Worm (Caenorhabditis elegans): ENCODE results near the gene nhr-100.

The nhr-100 gene

DNA sequence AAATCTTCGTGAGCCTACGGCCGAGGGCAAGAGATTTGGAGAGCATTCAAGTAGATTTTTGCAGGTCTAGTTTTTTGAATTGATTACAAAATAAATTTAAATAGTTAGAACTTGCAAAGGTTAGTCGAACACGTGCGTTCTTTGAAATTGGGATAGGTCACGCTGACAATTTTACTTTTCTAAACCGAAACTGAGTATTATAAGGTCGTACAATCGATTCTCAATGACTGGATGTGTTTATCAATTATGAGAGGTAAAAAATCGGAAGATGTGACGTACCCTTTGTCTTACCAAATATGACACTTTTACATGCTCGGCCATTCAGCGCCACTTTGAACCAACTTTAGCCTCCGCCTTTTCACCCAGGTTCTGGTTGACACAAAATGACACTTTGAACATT lies 18.3 kb downstream of the nhr-100 start, which contains the start of gene C28D4.5:
Gene C28D4.5 (minus strand): TSS at position 101 of the 400 bp plus-strand sequence.
- TF ChIP-seq ZK546.5 (tag; optimal IDR thresholded peaks at IDR 0.05) (no peak), aly-2 (tag; optimal IDR thresholded peaks at IDR 0.05) (no peak), peb-1 (tag; optimal IDR thresholded peaks at IDR 0.05) (no peak), unc-39 (tag; optimal IDR thresholded peaks at IDR 0.05) (no peak), gmeb-1 (tag; optimal IDR thresholded peaks at IDR 0.05) (no peak), R02D3.7 (tag; optimal IDR thresholded peaks at IDR 0.05) (no peak), ceh-82 (tag; optimal IDR thresholded peaks at IDR 0.05) (no peak), snpc-4 (tag; optimal IDR thresholded peaks at IDR 0.05) (no peak)

DNA sequence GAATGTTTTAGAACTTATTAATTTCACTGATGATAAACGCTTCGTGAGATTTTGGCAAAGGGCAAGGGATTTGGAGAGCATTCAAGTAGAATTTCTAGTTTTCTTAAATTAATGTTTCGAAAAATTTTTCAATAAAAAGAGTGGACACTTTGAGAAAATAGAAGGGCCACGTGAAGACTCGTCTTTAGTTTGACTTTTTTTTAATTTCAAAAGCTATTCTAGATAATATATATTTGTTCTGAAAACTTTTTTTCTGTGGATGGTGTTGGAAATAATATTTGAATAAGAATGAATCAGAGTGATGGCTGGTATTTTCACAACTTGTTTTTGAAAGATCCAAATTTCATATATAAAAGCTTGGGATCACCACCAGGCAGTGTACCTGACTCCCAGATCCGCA lies 19.9 kb downstream of the nhr-100 start, which contains the start of gene C28D4.8:
Gene C28D4.8 (minus strand): TSS at position 101 of the 400 bp plus-strand sequence.
- TF ChIP-seq nhr-10 (tag; optimal IDR thresholded peaks at IDR 0.05), result no peak
- no peak for TF ChIP-seq nhr-23 (tag; optimal IDR thresholded peaks at IDR 0.05)
- no peak for TF ChIP-seq sma-3 (GFP tag; optimal IDR thresholded peaks at IDR 0.05)
- TF ChIP-seq blmp-1 (tag; optimal IDR thresholded peaks at IDR 0.05; ENCODE audit: insufficient read depth), result no peak
- TF ChIP-seq nhr-6 (tag; optimal IDR thresholded peaks at IDR 0.05), result no peak
- TF ChIP-seq ztf-1 (GFP tag; conservative IDR thresholded peaks at IDR 0.05), result no peak
- TF ChIP-seq snpc-4 (tag; optimal IDR thresholded peaks at IDR 0.05), result no peak
- TF ChIP-seq nhr-12 (tag; optimal IDR thresholded peaks at IDR 0.05), result no peak
- no peak for TF ChIP-seq nhr-129 (tag; optimal IDR thresholded peaks at IDR 0.05)
- TF ChIP-seq egl-27 (tag; optimal IDR thresholded peaks at IDR 0.05), result no peak
- no peak for TF ChIP-seq mdl-1 (tag; optimal IDR thresholded peaks at IDR 0.05)
- TF ChIP-seq lin-11 (tag; optimal IDR thresholded peaks at IDR 0.05), result no peak
- TF ChIP-seq ceh-16 (tag; optimal IDR thresholded peaks at IDR 0.05), result no peak
- no peak for TF ChIP-seq ceh-82 (tag; optimal IDR thresholded peaks at IDR 0.05)

DNA sequence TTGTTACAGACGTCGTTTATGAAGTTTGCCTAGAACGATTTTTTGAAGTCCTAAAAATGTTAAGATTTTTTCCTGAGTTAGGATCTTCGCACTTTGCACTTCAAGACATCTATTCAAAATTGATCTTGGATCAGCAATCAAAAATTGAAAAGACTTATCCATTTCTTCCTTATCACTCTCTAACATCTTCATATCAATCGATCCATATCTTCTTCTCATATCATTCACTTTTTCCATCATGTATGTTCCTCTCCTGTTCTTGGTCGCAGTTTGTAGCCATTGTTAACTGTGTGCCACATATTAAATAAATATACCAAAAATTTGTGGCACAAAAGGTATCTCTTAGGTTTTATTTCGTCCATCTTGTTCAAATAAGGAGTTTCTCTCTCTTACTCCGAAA lies 27.2 kb downstream of the nhr-100 start:
- TF ChIP-seq zag-1 (tag; optimal IDR thresholded peaks at IDR 0.05), result no peak

DNA sequence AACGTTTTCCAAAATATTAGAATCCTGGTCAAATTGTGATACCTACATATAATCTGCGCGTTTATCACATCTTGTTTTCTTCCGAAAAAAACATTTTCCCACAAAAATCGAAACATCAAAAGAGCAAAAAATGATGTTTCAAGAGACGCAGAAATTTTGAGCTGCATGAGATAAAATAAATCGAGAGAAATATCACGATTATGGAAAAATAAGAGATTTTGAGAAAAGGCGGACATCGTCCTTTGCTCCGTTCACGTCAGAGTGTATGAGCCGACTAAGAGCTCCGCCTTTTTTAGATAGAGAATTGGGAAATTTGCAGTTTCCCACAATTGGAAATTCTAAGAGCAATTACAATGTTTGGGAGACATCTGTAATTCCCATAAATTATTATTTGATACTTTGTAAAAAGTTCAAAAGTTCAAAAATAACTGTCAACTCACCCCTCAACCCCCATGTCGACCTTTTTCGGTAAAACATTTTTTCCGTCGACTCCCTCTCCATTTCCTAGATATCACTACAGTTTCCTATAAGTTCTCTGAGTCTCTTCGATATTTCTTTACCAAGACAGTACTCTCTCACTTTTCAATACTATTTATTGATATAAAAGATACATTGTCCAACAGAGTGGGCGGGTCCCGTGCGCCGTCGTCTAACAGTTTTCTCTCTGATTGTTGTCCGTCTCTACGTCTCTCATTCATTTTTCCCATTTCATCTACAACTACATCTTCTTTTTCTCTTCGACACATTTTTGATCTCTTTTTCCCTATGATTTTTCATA lies 28.4 kb downstream of the nhr-100 start:
- TF ChIP-seq lin-11 (tag; optimal IDR thresholded peaks at IDR 0.05), result no peak
- no peak for TF ChIP-seq mab-5 (tag; optimal IDR thresholded peaks at IDR 0.05)
- TF ChIP-seq lin-13 (GFP tag; optimal IDR thresholded peaks at IDR 0.05), result no peak
- TF ChIP-seq fos-1 (tag; optimal IDR thresholded peaks at IDR 0.05), result peak; percentile 73
- TF ChIP-seq nhr-25 (tag; optimal IDR thresholded peaks at IDR 0.05), result peak; percentile 69
- TF ChIP-seq sma-9 (GFP tag; optimal IDR thresholded peaks at IDR 0.05), result peak; percentile 59
- no peak for TF ChIP-seq sma-9 (tag; optimal IDR thresholded peaks at IDR 0.05)
- TF ChIP-seq gmeb-1 (tag; optimal IDR thresholded peaks at IDR 0.05), result peak; percentile 55
- TF ChIP-seq sma-3 (GFP tag; optimal IDR thresholded peaks at IDR 0.05), result peak; percentile 60
- no peak for TF ChIP-seq nhr-23 (tag; optimal IDR thresholded peaks at IDR 0.05)
- TF ChIP-seq nhr-21 (tag; optimal IDR thresholded peaks at IDR 0.05), result peak; percentile 53
- TF ChIP-seq mbf-1 (tag; optimal IDR thresholded peaks at IDR 0.05), result no peak
- peak; percentile 62 for TF ChIP-seq crh-2 (tag; optimal IDR thresholded peaks at IDR 0.05)
- TF ChIP-seq blmp-1 (tag; optimal IDR thresholded peaks at IDR 0.05; ENCODE audit: insufficient read depth), result peak; percentile 51
- peak; percentile 1 for TF ChIP-seq nhr-129 (tag; optimal IDR thresholded peaks at IDR 0.05)
- TF ChIP-seq F13H6.1 (tag; optimal IDR thresholded peaks at IDR 0.05), result peak; percentile 27

DNA sequence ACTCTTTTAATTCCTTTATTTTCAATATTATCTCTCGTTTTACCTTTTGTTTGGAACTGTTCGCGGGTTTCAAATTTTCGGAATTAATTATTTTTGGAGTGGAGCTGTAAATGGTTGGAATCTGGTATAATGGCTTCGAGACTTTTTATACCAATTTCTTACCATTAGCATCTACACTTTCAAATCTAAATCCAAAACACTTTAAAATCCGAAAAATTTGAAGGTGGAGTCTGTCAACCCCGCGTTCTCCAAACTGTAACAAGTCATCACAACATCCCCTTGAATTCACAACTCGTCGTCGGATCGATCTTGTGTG lies 28.9 kb downstream of the nhr-100 start, which contains the start of gene nhr-97:
Gene nhr-97 (plus strand): TSS at position 217 of the 316 bp plus-strand sequence.
- no peak for TF ChIP-seq lsy-2 (tag; optimal IDR thresholded peaks at IDR 0.05)
- TF ChIP-seq unc-62 (GFP tag; optimal IDR thresholded peaks at IDR 0.05), result no peak
- no peak for TF ChIP-seq lin-13 (GFP tag; optimal IDR thresholded peaks at IDR 0.05)
- no peak for TF ChIP-seq nhr-129 (tag; optimal IDR thresholded peaks at IDR 0.05)

DNA sequence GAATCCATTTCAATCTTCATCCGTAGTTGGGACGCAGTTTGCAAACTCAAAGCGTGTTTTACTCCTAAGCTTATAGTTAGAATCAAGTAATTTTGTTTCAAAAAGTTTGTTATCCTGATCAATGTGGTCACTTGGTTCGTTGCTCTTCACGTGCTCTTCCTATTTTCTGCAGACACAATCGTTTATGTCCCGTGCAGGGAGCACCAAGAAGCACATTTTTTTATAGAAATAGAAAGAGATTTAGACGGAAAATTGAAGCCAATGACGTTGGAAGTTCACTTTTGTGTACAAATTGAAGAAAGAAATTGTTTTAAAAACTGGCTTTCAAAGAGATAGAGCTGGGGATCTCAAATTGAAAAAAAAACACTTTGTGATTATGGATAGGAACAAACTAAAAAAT lies 33.3 kb downstream of the nhr-100 start:
- peak; percentile 2 for TF ChIP-seq F13H6.1 (tag; optimal IDR thresholded peaks at IDR 0.05)
- peak; percentile 19 for TF ChIP-seq crh-2 (tag; optimal IDR thresholded peaks at IDR 0.05)
- TF ChIP-seq nhr-129 (tag; optimal IDR thresholded peaks at IDR 0.05), result peak; percentile 3
- no peak for TF ChIP-seq unc-55 (GFP tag; optimal IDR thresholded peaks at IDR 0.05)

All from whole organism, L2 larva.